Worm (Caenorhabditis elegans) whole organism, mixed stage, embryonic: ENCODE results near the gene C02B8.12.

Source experiments
- M03D4.4 ChIP-seq: sonication (generic microtip); optimal IDR thresholded peaks from 2 replicates; lab custom pipeline; 2017; ENCODE audit warnings: mild to moderate bottlenecking, missing genetic modification characterization, missing compliant biosample characterization
- bed-3 ChIP-seq: fragments of 200-800 bp; sonication (Bioruptor generic); optimal IDR thresholded peaks from 3 replicates; lab custom pipeline; 2018; ENCODE audit warnings: mild to moderate bottlenecking, missing genetic modification characterization, moderate library complexity, missing compliant biosample characterization
- ceh-39 ChIP-seq: fragments of 150-350 bp; optimal IDR thresholded peaks from 2 replicates; lab custom pipeline; 2014; ENCODE audit warnings: missing biosample characterization, missing genetic modification characterization
- elt-1 ChIP-seq: sonication (generic microtip); optimal IDR thresholded peaks from 2 replicates; lab custom pipeline; 2017; ENCODE audit warnings: missing genetic modification characterization, mild to moderate bottlenecking, missing compliant biosample characterization, antibody characterized with exemption, moderate library complexity, borderline replicate concordance; ENCODE audit not compliant: insufficient read depth
- elt-3 ChIP-seq: fragments of 150-350 bp; optimal IDR thresholded peaks from 2 replicates; lab custom pipeline; 2014; ENCODE audit warnings: missing biosample characterization, missing genetic modification characterization
- mab-5 ChIP-seq: fragments of 150-350 bp; optimal IDR thresholded peaks from 2 replicates; lab custom pipeline; 2014; ENCODE audit warnings: missing biosample characterization, missing genetic modification characterization
- mep-1 ChIP-seq: fragments of 150-350 bp; optimal IDR thresholded peaks from 2 replicates; lab custom pipeline; 2017; ENCODE audit warnings: missing biosample characterization, missing genetic modification reagents, missing genetic modification characterization, inconsistent platforms
- nhr-12 ChIP-seq: fragments of 150-350 bp; optimal IDR thresholded peaks from 2 replicates; lab custom pipeline; 2014; ENCODE audit warnings: missing biosample characterization, missing genetic modification characterization
- pha-4 ChIP-seq: fragments of 150-350 bp; optimal IDR thresholded peaks from 2 replicates; lab custom pipeline; 2018; ENCODE audit warnings: missing biosample characterization, missing genetic modification reagents, missing genetic modification characterization
- zip-8 ChIP-seq: fragments of 150-350 bp; optimal IDR thresholded peaks from 2 replicates; lab custom pipeline; 2014; ENCODE audit warnings: missing biosample characterization, missing genetic modification characterization
- ztf-11 ChIP-seq: fragments of 150-350 bp; optimal IDR thresholded peaks from 2 replicates; lab custom pipeline; 2014; ENCODE audit warnings: missing biosample characterization, missing genetic modification characterization

DNA sequence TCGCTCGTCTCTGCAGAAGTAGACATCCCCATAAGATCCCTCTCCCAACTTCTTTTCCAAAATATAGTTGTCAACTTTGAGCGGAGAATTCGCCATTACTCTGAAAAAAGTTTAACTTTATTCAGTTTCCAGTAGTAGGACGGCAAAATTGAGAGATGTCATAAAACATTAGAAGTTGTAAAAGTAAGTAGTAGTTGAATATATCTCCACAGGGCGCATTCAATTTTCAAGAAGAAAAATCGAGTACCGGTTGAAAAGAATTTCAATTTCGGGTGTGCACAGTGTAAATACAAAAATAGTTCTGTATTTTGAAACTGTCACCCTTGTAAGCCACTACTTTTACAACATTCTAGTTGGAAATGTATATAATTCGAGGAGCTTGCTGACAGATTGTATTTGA lies 27.5 kb upstream of the C02B8.12 start, which contains the start of gene F22F1.2:
- TF ChIP-seq elt-3 (tag; lab: Kevin White, UChicago) (no peak), ztf-11 (tag; lab: Kevin White, UChicago) (no peak), elt-1 (no peak), pha-4 (no peak), mab-5 (tag; lab: Kevin White, UChicago) (no peak), bed-3 (GFP tag; lab: Kevin White, UChicago) (no peak), zip-8 (tag; lab: Kevin White, UChicago) (no peak), nhr-12 (tag; lab: Kevin White, UChicago) (no peak), M03D4.4 (no peak), mep-1 (no peak), ceh-39 (tag; lab: Kevin White, UChicago) (no peak)
